Worm (Caenorhabditis elegans) whole organism, late embryonic: ENCODE measurements around the gene cdh-5.

Experiments used
- ama-1 ChIP-seq: fragments of 150-350 bp; optimal IDR thresholded peaks from 2 replicates; lab custom pipeline; 2014
- hlh-15 ChIP-seq: sonication (generic microtip); optimal IDR thresholded peaks from 2 replicates; lab custom pipeline; 2016; ENCODE audit warnings: missing genetic modification characterization, missing compliant biosample characterization
- mec-3 ChIP-seq: sonication (generic microtip); optimal IDR thresholded peaks from 2 replicates; lab custom pipeline; 2016; ENCODE audit warnings: borderline replicate concordance, missing genetic modification characterization, missing compliant biosample characterization

ce11 chrIV:8705504-8705903 lies 36.8 kb downstream of the cdh-5 start, which contains the start of gene H23L24.4:
- TF ChIP-seq mec-3 (tag; lab: Kevin White, UChicago), result no peak
- TF ChIP-seq ama-1 (lab: Kevin White, UChicago), result no peak
- TF ChIP-seq hlh-15, result no peak
